Worm (Caenorhabditis elegans) whole organism, early embryonic: ENCODE data around the gene ZK402.1.

Experiments used
- F13C5.2 ChIP-seq: sonication (generic microtip); optimal IDR thresholded peaks from 2 replicates; lab custom pipeline; 2017; ENCODE audit warnings: mild to moderate bottlenecking, missing genetic modification characterization, inconsistent platforms, missing compliant biosample characterization
- aly-1 ChIP-seq: sonication (generic microtip); optimal IDR thresholded peaks from 2 replicates; lab custom pipeline; 2016; ENCODE audit warnings: missing genetic modification characterization, missing compliant biosample characterization
- ama-1 ChIP-seq: fragments of 150-350 bp; optimal IDR thresholded peaks from 2 replicates; lab custom pipeline; 2014
- ceh-36 ChIP-seq: sonication (generic microtip); optimal IDR thresholded peaks from 2 replicates; lab custom pipeline; 2016; ENCODE audit warnings: missing genetic modification characterization, inconsistent platforms, missing compliant biosample characterization
- ets-7 ChIP-seq: sonication (generic microtip); optimal IDR thresholded peaks from 2 replicates; lab custom pipeline; 2016; ENCODE audit warnings: missing genotype, missing genetic modification characterization, missing compliant biosample characterization
- flt-1 ChIP-seq: fragments of 200-800 bp; sonication (Bioruptor generic); IDR thresholded peaks from 2 replicates; pipeline ENCODE4 v1.3.6; 2022; ENCODE audit warnings: missing genetic modification characterization, missing compliant biosample characterization
- hmbx-1 ChIP-seq: sonication (generic microtip); optimal IDR thresholded peaks from 2 replicates; lab custom pipeline; 2016; ENCODE audit warnings: mild to moderate bottlenecking, missing genetic modification characterization, missing compliant biosample characterization
- hnd-1 ChIP-seq: sonication (generic microtip); optimal IDR thresholded peaks from 2 replicates; lab custom pipeline; 2016; ENCODE audit warnings: missing genetic modification characterization, missing compliant biosample characterization
- tbx-11 ChIP-seq: fragments of 200-800 bp; sonication (Bioruptor generic); IDR thresholded peaks from 2 replicates; pipeline ENCODE4 v1.3.6; 2022; ENCODE audit warnings: missing genetic modification characterization, missing compliant biosample characterization

ce11 chrX:1445696-1446095 lies 41.6 kb downstream of the ZK402.1 start:
- TF ChIP-seq tbx-11 (GFP tag; lab: Robert Waterston, UW) (no peak), F13C5.2 (tag; lab: Kevin White, UChicago) (no peak), hnd-1 (tag; lab: Kevin White, UChicago) (no peak), hmbx-1 (tag; lab: Kevin White, UChicago) (no peak), ets-7 (tag; lab: Kevin White, UChicago) (no peak), ceh-36 (tag; lab: Kevin White, UChicago) (no peak), ama-1 (lab: Kevin White, UChicago) (no peak), aly-1 (tag; lab: Kevin White, UChicago) (no peak), flt-1 (no peak)
